Worm (Caenorhabditis elegans) whole organism, mixed stage, embryonic: ENCODE data around the gene gst-24.

Source experiments
- M03D4.4 ChIP-seq: sonication (generic microtip); optimal IDR thresholded peaks from 2 replicates; lab custom pipeline; 2017; ENCODE audit warnings: mild to moderate bottlenecking, missing genetic modification characterization, missing compliant biosample characterization
- bed-3 ChIP-seq: fragments of 200-800 bp; sonication (Bioruptor generic); optimal IDR thresholded peaks from 3 replicates; lab custom pipeline; 2018; ENCODE audit warnings: mild to moderate bottlenecking, missing genetic modification characterization, moderate library complexity, missing compliant biosample characterization
- blmp-1 ChIP-seq: fragments of 150-350 bp; optimal IDR thresholded peaks from 2 replicates; lab custom pipeline; 2014; ENCODE audit warnings: missing biosample characterization, missing genetic modification characterization
- ceh-39 ChIP-seq: fragments of 150-350 bp; optimal IDR thresholded peaks from 2 replicates; lab custom pipeline; 2014; ENCODE audit warnings: missing biosample characterization, missing genetic modification characterization
- ceh-43 ChIP-seq: fragments of 200-800 bp; sonication (Bioruptor generic); optimal IDR thresholded peaks from 2 replicates; lab custom pipeline; 2018; ENCODE audit warnings: mild to moderate bottlenecking, missing genetic modification characterization, moderate library complexity, missing compliant biosample characterization
- ces-1 ChIP-seq: fragments of 150-350 bp; optimal IDR thresholded peaks from 2 replicates; lab custom pipeline; 2014; ENCODE audit warnings: missing biosample characterization, missing genetic modification reagents, missing genetic modification characterization
- cnd-1 ChIP-seq: fragments of 200-800 bp; sonication (Bioruptor generic); optimal IDR thresholded peaks from 2 replicates; lab custom pipeline; 2018; ENCODE audit warnings: mild to moderate bottlenecking, missing genetic modification characterization, missing compliant biosample characterization
- drap-1 ChIP-seq: fragments of 200-800 bp; sonication (Bioruptor generic); optimal IDR thresholded peaks from 3 replicates; lab custom pipeline; 2018; ENCODE audit warnings: mild to moderate bottlenecking, missing genetic modification characterization, missing compliant biosample characterization
- elt-1 ChIP-seq: sonication (generic microtip); optimal IDR thresholded peaks from 2 replicates; lab custom pipeline; 2017; ENCODE audit warnings: missing genetic modification characterization, mild to moderate bottlenecking, missing compliant biosample characterization, antibody characterized with exemption, moderate library complexity, borderline replicate concordance; ENCODE audit not compliant: insufficient read depth
- flh-1 ChIP-seq: fragments of 200-800 bp; sonication (Bioruptor generic); optimal IDR thresholded peaks from 2 replicates; lab custom pipeline; 2018; ENCODE audit warnings: mild to moderate bottlenecking, missing genetic modification characterization, moderate library complexity, missing compliant biosample characterization
- ham-2 ChIP-seq: fragments of 200-800 bp; sonication (Bioruptor generic); optimal IDR thresholded peaks from 2 replicates; lab custom pipeline; 2018; ENCODE audit warnings: mild to moderate bottlenecking, missing genetic modification characterization, missing compliant biosample characterization
- hlh-1 ChIP-seq: fragments of 150-350 bp; optimal IDR thresholded peaks from 2 replicates; lab custom pipeline; 2014; ENCODE audit warnings: missing biosample characterization, missing genetic modification reagents, missing genetic modification characterization
- lin-13 ChIP-seq: fragments of 150-350 bp; optimal IDR thresholded peaks from 2 replicates; lab custom pipeline; 2014; ENCODE audit warnings: missing biosample characterization, missing genetic modification characterization
- lin-32 ChIP-seq: fragments of 200-800 bp; sonication (Bioruptor generic); optimal IDR thresholded peaks from 2 replicates; lab custom pipeline; 2018; ENCODE audit warnings: mild to moderate bottlenecking, missing genetic modification characterization, missing compliant biosample characterization
- lsy-2 ChIP-seq: fragments of 150-350 bp; optimal IDR thresholded peaks from 2 replicates; lab custom pipeline; 2014; ENCODE audit warnings: missing biosample characterization, missing genetic modification characterization
- mab-5 ChIP-seq: fragments of 150-350 bp; optimal IDR thresholded peaks from 2 replicates; lab custom pipeline; 2014; ENCODE audit warnings: missing biosample characterization, missing genetic modification characterization
- mep-1 ChIP-seq: fragments of 150-350 bp; optimal IDR thresholded peaks from 2 replicates; lab custom pipeline; 2017; ENCODE audit warnings: missing biosample characterization, missing genetic modification reagents, missing genetic modification characterization, inconsistent platforms
- mls-2 ChIP-seq: sonication (generic microtip); optimal IDR thresholded peaks from 2 replicates; lab custom pipeline; 2016; ENCODE audit warnings: mild to moderate bottlenecking, missing genetic modification characterization, moderate library complexity, missing compliant biosample characterization
- nhr-12 ChIP-seq: fragments of 150-350 bp; optimal IDR thresholded peaks from 2 replicates; lab custom pipeline; 2014; ENCODE audit warnings: missing biosample characterization, missing genetic modification characterization
- nhr-2 ChIP-seq: fragments of 150-350 bp; optimal IDR thresholded peaks from 2 replicates; lab custom pipeline; 2014; ENCODE audit warnings: missing biosample characterization, missing genetic modification characterization
- nhr-237 ChIP-seq: fragments of 150-350 bp; optimal IDR thresholded peaks from 2 replicates; lab custom pipeline; 2014; ENCODE audit warnings: missing biosample characterization, missing genetic modification characterization
- nhr-28 ChIP-seq: fragments of 150-350 bp; optimal IDR thresholded peaks from 2 replicates; lab custom pipeline; 2014; ENCODE audit warnings: missing biosample characterization, missing genetic modification characterization
- nhr-76 ChIP-seq: sonication (generic microtip); optimal IDR thresholded peaks from 2 replicates; lab custom pipeline; 2017; ENCODE audit warnings: missing biosample characterization, missing genetic modification characterization
- sem-2 ChIP-seq: fragments of 200-800 bp; sonication (Bioruptor generic); optimal IDR thresholded peaks from 2 replicates; lab custom pipeline; 2018; ENCODE audit warnings: mild to moderate bottlenecking, missing genetic modification characterization, missing compliant biosample characterization
- snpc-4 ChIP-seq: fragments of 150-350 bp; optimal IDR thresholded peaks from 2 replicates; lab custom pipeline; 2014; ENCODE audit warnings: missing biosample characterization, missing genetic modification characterization
- sptf-1 ChIP-seq: sonication (generic microtip); optimal IDR thresholded peaks from 2 replicates; lab custom pipeline; 2017; ENCODE audit warnings: mild to moderate bottlenecking, missing genetic modification characterization, moderate library complexity, missing compliant biosample characterization
- tbx-8 ChIP-seq: fragments of 200-800 bp; sonication (Bioruptor generic); optimal IDR thresholded peaks from 2 replicates; lab custom pipeline; 2018; ENCODE audit warnings: mild to moderate bottlenecking, missing genetic modification characterization, moderate library complexity, missing compliant biosample characterization
- unc-120 ChIP-seq: sonication (generic microtip); optimal IDR thresholded peaks from 2 replicates; lab custom pipeline; 2017; ENCODE audit warnings: missing genetic modification characterization, missing compliant biosample characterization; ENCODE audit not compliant: poor library complexity, severe bottlenecking
- unc-39 ChIP-seq: fragments of 150-350 bp; optimal IDR thresholded peaks from 2 replicates; lab custom pipeline; 2014; ENCODE audit warnings: missing biosample characterization, missing genetic modification characterization
- unc-62 ChIP-seq: fragments of 150-350 bp; optimal IDR thresholded peaks from 2 replicates; lab custom pipeline; 2014; ENCODE audit warnings: missing biosample characterization, missing genetic modification reagents, missing genetic modification characterization
- zip-8 ChIP-seq: fragments of 150-350 bp; optimal IDR thresholded peaks from 2 replicates; lab custom pipeline; 2014; ENCODE audit warnings: missing biosample characterization, missing genetic modification characterization
- ztf-11 ChIP-seq: fragments of 150-350 bp; optimal IDR thresholded peaks from 2 replicates; lab custom pipeline; 2014; ENCODE audit warnings: missing biosample characterization, missing genetic modification characterization

Gene gst-24

ce11 chrII:13630690-13631089 is 19.5 kb upstream of the gst-24 start, which contains the start of the genes gst-17 and gst-18:
TSS of gene gst-17 (minus strand) at chrII:13630790.
TSS of gene gst-18 (minus strand) at chrII:13630887.
- TF ChIP-seq nhr-2 (tag; lab: Kevin White, UChicago) = no peak
- no peak for TF ChIP-seq ceh-43 (GFP tag; lab: Kevin White, UChicago)
- no peak for TF ChIP-seq cnd-1
- no peak for TF ChIP-seq mab-5 (tag; lab: Kevin White, UChicago)
- TF ChIP-seq elt-1 (tag; lab: Kevin White, UChicago) = no peak
- TF ChIP-seq nhr-237 = no peak
- no peak for TF ChIP-seq lin-32 (GFP tag; lab: Kevin White, UChicago)
- no peak for TF ChIP-seq ceh-39 (tag; lab: Kevin White, UChicago)
- no peak for TF ChIP-seq blmp-1
- no peak for TF ChIP-seq unc-120 (tag; lab: Kevin White, UChicago)
- no peak for TF ChIP-seq hlh-1 (tag; lab: Kevin White, UChicago)
- no peak for TF ChIP-seq bed-3 (GFP tag; lab: Kevin White, UChicago)
- TF ChIP-seq mep-1 = no peak
- no peak for TF ChIP-seq lin-13 (tag; lab: Kevin White, UChicago)
- TF ChIP-seq ham-2 (GFP tag; lab: Kevin White, UChicago) = no peak
- no peak for TF ChIP-seq tbx-8
- TF ChIP-seq nhr-28 = no peak
- no peak for TF ChIP-seq sptf-1
- TF ChIP-seq nhr-12 (tag; lab: Kevin White, UChicago) = no peak
- no peak for TF ChIP-seq nhr-76 (tag; lab: Kevin White, UChicago)

ce11 chrII:13627001-13627400 is 15.8 kb upstream of the gst-24 start, which contains the start of gene gst-19:
TSS of gene gst-19 (minus strand) at chrII:13627145.
- TF ChIP-seq sem-2 = no peak
- no peak for TF ChIP-seq zip-8
- no peak for TF ChIP-seq ceh-43 (GFP tag; lab: Kevin White, UChicago)
- TF ChIP-seq nhr-2 (tag; lab: Kevin White, UChicago) = no peak
- no peak for TF ChIP-seq flh-1
- TF ChIP-seq nhr-237 = no peak
- TF ChIP-seq ham-2 (GFP tag; lab: Kevin White, UChicago) = no peak
- no peak for TF ChIP-seq tbx-8
- TF ChIP-seq nhr-76 (tag; lab: Kevin White, UChicago) = no peak
- no peak for TF ChIP-seq bed-3 (GFP tag; lab: Kevin White, UChicago)
- TF ChIP-seq nhr-12 (tag; lab: Kevin White, UChicago) = no peak
- TF ChIP-seq unc-39 (tag; lab: Kevin White, UChicago) = no peak
- TF ChIP-seq, all 35 proteins: peak for 0

ce11 chrII:13624330-13624729 is 13.2 kb upstream of the gst-24 start, which contains the start of gene gst-16:
TSS of gene gst-16 (minus strand) at chrII:13624440.
- TF ChIP-seq nhr-2 (tag; lab: Kevin White, UChicago) = no peak
- TF ChIP-seq M03D4.4 = no peak
- no peak for TF ChIP-seq sptf-1
- no peak for TF ChIP-seq hlh-1 (tag; lab: Kevin White, UChicago)
- TF ChIP-seq mls-2 (tag; lab: Kevin White, UChicago) = no peak
- no peak for TF ChIP-seq elt-1 (tag; lab: Kevin White, UChicago)
- no peak for TF ChIP-seq blmp-1
- no peak for TF ChIP-seq ces-1 (GFP tag; lab: Kevin White, UChicago)
- TF ChIP-seq tbx-8 = no peak
- TF ChIP-seq unc-62 (GFP tag; lab: Kevin White, UChicago) = no peak
- TF ChIP-seq mep-1 = no peak

ce11 chrII:13617808-13618207 is 6.6 kb upstream of the gst-24 start, which contains the start of gene gst-12:
TSS of gene gst-12 (minus strand) at chrII:13618061.
- TF ChIP-seq mls-2 (tag; lab: Kevin White, UChicago) = no peak
- no peak for TF ChIP-seq lin-32 (GFP tag; lab: Kevin White, UChicago)
- TF ChIP-seq unc-62 (GFP tag; lab: Kevin White, UChicago) = peak; percentile 24
- no peak for TF ChIP-seq snpc-4 (tag; lab: Kevin White, UChicago)
- no peak for TF ChIP-seq ceh-43 (GFP tag; lab: Kevin White, UChicago)
- no peak for TF ChIP-seq elt-1 (tag; lab: Kevin White, UChicago)
- no peak for TF ChIP-seq tbx-8
- TF ChIP-seq nhr-237 = no peak
- TF ChIP-seq cnd-1 = no peak
- TF ChIP-seq, all 35 proteins: peak for 1

- TF ChIP-seq blmp-1 (no peak), M03D4.4 (no peak), drap-1 (GFP tag; lab: Kevin White, UChicago) (no peak), flh-1 (no peak), tbx-8 (no peak), lsy-2 (tag; lab: Kevin White, UChicago) (no peak), bed-3 (GFP tag; lab: Kevin White, UChicago) (no peak), mls-2 (tag; lab: Kevin White, UChicago) (no peak), nhr-28 (no peak), unc-39 (tag; lab: Kevin White, UChicago) (no peak), ham-2 (GFP tag; lab: Kevin White, UChicago) (no peak), ces-1 (GFP tag; lab: Kevin White, UChicago) (no peak), nhr-2 (tag; lab: Kevin White, UChicago) (no peak), snpc-4 (tag; lab: Kevin White, UChicago) (no peak), ztf-11 (tag; lab: Kevin White, UChicago) (no peak), mab-5 (tag; lab: Kevin White, UChicago) (no peak), lin-32 (GFP tag; lab: Kevin White, UChicago) (no peak)
These were observed 4.8 kb upstream of the gst-24 start, which contains the start of gene gst-14 for ce11 chrII:13616000-13616399. TSS of gene gst-14 (minus strand) at chrII:13616100.
